Worm (Caenorhabditis elegans) whole organism, late embryonic: Measurements from ENCODE around the gene sut-1.

ENCODE experiments used
- ceh-24 ChIP-seq: sonication (generic microtip); optimal IDR thresholded peaks from 2 replicates; lab custom pipeline; 2016; ENCODE audit warnings: mild to moderate bottlenecking, missing genetic modification characterization, missing compliant biosample characterization
- ceh-9 ChIP-seq: sonication (generic microtip); optimal IDR thresholded peaks from 2 replicates; lab custom pipeline; 2016; ENCODE audit warnings: mild to moderate bottlenecking, missing genetic modification characterization, inconsistent platforms, missing compliant biosample characterization
- che-1 ChIP-seq: sonication (generic microtip); optimal IDR thresholded peaks from 2 replicates; lab custom pipeline; 2016; ENCODE audit warnings: mild to moderate bottlenecking, missing genetic modification characterization, missing compliant biosample characterization
- elt-2 ChIP-seq: sonication (generic microtip); optimal IDR thresholded peaks from 2 replicates; lab custom pipeline; 2016; ENCODE audit warnings: missing genetic modification reagents, missing genetic modification characterization, missing compliant biosample characterization
- fkh-10 ChIP-seq: fragments of 150-350 bp; optimal IDR thresholded peaks from 2 replicates; lab custom pipeline; 2014; ENCODE audit warnings: missing biosample characterization, missing genetic modification reagents, missing genetic modification characterization
- hlh-13 ChIP-seq: fragments of 200-800 bp; sonication (Bioruptor generic); optimal IDR thresholded peaks from 2 replicates; lab custom pipeline; 2018; ENCODE audit warnings: mild to moderate bottlenecking, missing genetic modification characterization, missing compliant biosample characterization
- nfya-1 ChIP-seq: sonication (generic microtip); optimal IDR thresholded peaks from 2 replicates; lab custom pipeline; 2017; ENCODE audit warnings: missing genetic modification characterization, mild to moderate bottlenecking, missing compliant biosample characterization, antibody characterized with exemption, moderate library complexity
- nhr-11 ChIP-seq: fragments of 150-350 bp; optimal IDR thresholded peaks from 2 replicates; lab custom pipeline; 2014; ENCODE audit warnings: missing biosample characterization, missing genetic modification characterization
- pat-9 ChIP-seq: fragments of 200-800 bp; sonication (Bioruptor generic); optimal IDR thresholded peaks from 2 replicates; lab custom pipeline; 2018; ENCODE audit warnings: mild to moderate bottlenecking, missing genetic modification characterization, moderate library complexity, missing compliant biosample characterization
- pqm-1 ChIP-seq: sonication (generic microtip); optimal IDR thresholded peaks from 2 replicates; lab custom pipeline; 2016; ENCODE audit warnings: missing genetic modification characterization, missing compliant biosample characterization
- ttx-3 ChIP-seq: sonication (generic microtip); optimal IDR thresholded peaks from 2 replicates; lab custom pipeline; 2016; ENCODE audit warnings: missing genetic modification reagents, missing genetic modification characterization, missing compliant biosample characterization
- unc-3 ChIP-seq, 2 experiments: fragments of 200-800 bp in 1 of 2; sonication (Bioruptor generic) in 1 of 2; sonication (generic microtip) in 1 of 2; conservative IDR thresholded peaks in 1 of 2; optimal IDR thresholded peaks in 1 of 2; 2 replicates each; pipeline versions ENCODE4 v1.3.6 to Lab custom; 2016 to 2022; ENCODE audit warnings: missing compliant biosample characterization in 2 of 2, missing genetic modification characterization in 2 of 2, missing genetic modification reagents in 1 of 2
- ztf-16 ChIP-seq: sonication (generic microtip); optimal IDR thresholded peaks from 2 replicates; lab custom pipeline; 2017; ENCODE audit warnings: missing genetic modification characterization, missing compliant biosample characterization

- TF ChIP-seq unc-3 (GFP tag; conservative IDR thresholded peaks at IDR 0.05; lab: Robert Waterston, UW) (no peak), unc-3 (tag; optimal IDR thresholded peaks at IDR 0.05; lab: Kevin White, UChicago) (no peak), fkh-10 (GFP tag; lab: Kevin White, UChicago) (no peak), pat-9 (tag; lab: Kevin White, UChicago) (no peak), ttx-3 (tag; lab: Kevin White, UChicago) (no peak), pqm-1 (tag; lab: Kevin White, UChicago) (no peak), hlh-13 (GFP tag; lab: Kevin White, UChicago) (no peak), nfya-1 (tag; lab: Kevin White, UChicago) (no peak), ceh-24 (tag; lab: Kevin White, UChicago) (no peak), elt-2 (no peak), che-1 (tag; lab: Kevin White, UChicago) (no peak), ztf-16 (no peak), nhr-11 (tag; lab: Kevin White, UChicago) (no peak), ceh-9 (tag; lab: Kevin White, UChicago) (no peak)
These were observed 8.9 kb downstream of the sut-1 start, which contains the start of gene lips-12 for ce11 chrII:1114133-1114532.
